Worm (Caenorhabditis elegans) whole organism, L1 larva: ENCODE data around the gene nhr-6.

Experiments used
- C04F5.9 ChIP-seq: sonication (generic microtip); optimal IDR thresholded peaks from 2 replicates; lab custom pipeline; 2016; ENCODE audit warnings: missing genetic modification characterization, missing compliant biosample characterization
- C16A3.4 ChIP-seq: fragments of 150-350 bp; optimal IDR thresholded peaks from 2 replicates; lab custom pipeline; 2014; ENCODE audit warnings: missing biosample characterization, missing genetic modification characterization
- aha-1 ChIP-seq: fragments of 150-350 bp; optimal IDR thresholded peaks from 2 replicates; lab custom pipeline; 2014; ENCODE audit warnings: missing biosample characterization, missing genetic modification characterization
- alr-1 ChIP-seq: fragments of 200-800 bp; sonication (Bioruptor generic); optimal IDR thresholded peaks from 2 replicates; lab custom pipeline; 2018; ENCODE audit warnings: borderline replicate concordance, mild to moderate bottlenecking, missing genetic modification characterization, missing compliant biosample characterization
- blmp-1 ChIP-seq: fragments of 150-350 bp; optimal IDR thresholded peaks from 2 replicates; lab custom pipeline; 2014; ENCODE audit warnings: missing biosample characterization, missing genetic modification characterization
- ceh-88 ChIP-seq: fragments of 200-800 bp; sonication (Bioruptor generic); IDR thresholded peaks from 2 replicates; pipeline ENCODE4 v1.3.6; 2022; ENCODE audit warnings: missing genetic modification characterization, missing compliant biosample characterization
- ces-1 ChIP-seq: fragments of 150-350 bp; optimal IDR thresholded peaks from 2 replicates; lab custom pipeline; 2014; ENCODE audit warnings: missing biosample characterization, missing genetic modification reagents, missing genetic modification characterization
- efl-1 ChIP-seq, 4 experiments: fragments of 150-350 bp; optimal IDR thresholded peaks in 3 of 4; peaks in 1 of 4; 1 replicate in 1 of 4; 2 replicates in 3 of 4; lab custom pipeline; 2014; ENCODE audit warnings: missing biosample characterization in 2 of 4, missing genetic modification characterization in 2 of 4, missing genetic modification reagents in 2 of 4
- efl-3 ChIP-seq: fragments of 200-800 bp; sonication (Bioruptor generic); optimal IDR thresholded peaks from 2 replicates; lab custom pipeline; 2018; ENCODE audit warnings: mild to moderate bottlenecking, missing genetic modification characterization, missing compliant biosample characterization
- egl-13 ChIP-seq: sonication (generic microtip); optimal IDR thresholded peaks from 2 replicates; lab custom pipeline; 2016; ENCODE audit warnings: missing genotype, missing genetic modification reagents, missing genetic modification characterization, missing compliant biosample characterization
- elt-2 ChIP-seq: sonication (generic microtip); optimal IDR thresholded peaks from 2 replicates; lab custom pipeline; 2016; ENCODE audit warnings: missing genetic modification characterization, mild to moderate bottlenecking, inconsistent platforms, missing compliant biosample characterization, missing genetic modification reagents
- ets-5 ChIP-seq: fragments of 200-800 bp; sonication (Bioruptor generic); IDR thresholded peaks from 2 replicates; pipeline ENCODE4 v1.3.6; 2022; ENCODE audit warnings: missing genetic modification characterization, missing compliant biosample characterization
- fkh-4 ChIP-seq: sonication (generic microtip); optimal IDR thresholded peaks from 2 replicates; lab custom pipeline; 2016; ENCODE audit warnings: missing compliant biosample characterization, missing genetic modification characterization, borderline replicate concordance
- fkh-8 ChIP-seq: sonication (generic microtip); optimal IDR thresholded peaks from 2 replicates; lab custom pipeline; 2016; ENCODE audit warnings: mild to moderate bottlenecking, missing genetic modification characterization, missing compliant biosample characterization
- fos-1 ChIP-seq: fragments of 150-350 bp; optimal IDR thresholded peaks from 2 replicates; lab custom pipeline; 2014; ENCODE audit warnings: missing biosample characterization, missing genetic modification characterization
- hlh-17 ChIP-seq: fragments of 200-800 bp; sonication (Bioruptor generic); optimal IDR thresholded peaks from 2 replicates; lab custom pipeline; 2018; ENCODE audit warnings: missing genetic modification characterization, mild to moderate bottlenecking, missing compliant biosample characterization, moderate library complexity, borderline replicate concordance
- hlh-4 ChIP-seq: sonication (generic microtip); optimal IDR thresholded peaks from 2 replicates; lab custom pipeline; 2016; ENCODE audit warnings: mild to moderate bottlenecking, missing genetic modification characterization, missing compliant biosample characterization
- irx-1 ChIP-seq: sonication (generic microtip); optimal IDR thresholded peaks from 2 replicates; lab custom pipeline; 2016; ENCODE audit warnings: missing genetic modification characterization, missing compliant biosample characterization
- isw-1 ChIP-seq: fragments of 200-800 bp; sonication (Bioruptor generic); IDR thresholded peaks from 2 replicates; pipeline ENCODE4 v1.3.6; 2022; ENCODE audit warnings: missing genetic modification characterization, missing compliant biosample characterization
- lin-13 ChIP-seq: fragments of 150-350 bp; optimal IDR thresholded peaks from 2 replicates; lab custom pipeline; 2014; ENCODE audit warnings: missing biosample characterization, missing genetic modification reagents, missing genetic modification characterization
- lin-14 ChIP-seq: fragments of 200-800 bp; sonication (Bioruptor generic); optimal IDR thresholded peaks from 2 replicates; lab custom pipeline; 2018; ENCODE audit warnings: mild to moderate bottlenecking, missing genetic modification characterization, moderate library complexity, missing compliant biosample characterization
- lin-15B ChIP-seq: fragments of 150-350 bp; sonication (generic microtip); optimal IDR thresholded peaks from 3 replicates; lab custom pipeline; 2014; ENCODE audit warnings: missing biosample characterization, missing genetic modification characterization
- lin-35 ChIP-seq, 2 experiments: fragments of 150-350 bp; optimal IDR thresholded peaks; 2 replicates each; lab custom pipeline; 2014; ENCODE audit warnings: missing biosample characterization in 2 of 2, missing genetic modification characterization in 2 of 2, missing genetic modification reagents in 2 of 2
- lsy-2 ChIP-seq, 2 experiments: fragments of 150-350 bp; optimal IDR thresholded peaks; 2 replicates each; lab custom pipeline; 2014; ENCODE audit warnings: missing biosample characterization in 2 of 2, missing genetic modification characterization in 2 of 2
- mab-9 ChIP-seq: fragments of 200-800 bp; sonication (Bioruptor generic); IDR thresholded peaks from 2 replicates; pipeline ENCODE4 v1.3.6; 2022; ENCODE audit warnings: missing genetic modification reagents, missing genetic modification characterization, missing compliant biosample characterization
- mep-1 ChIP-seq: fragments of 150-350 bp; optimal IDR thresholded peaks from 2 replicates; lab custom pipeline; 2014; ENCODE audit warnings: missing biosample characterization, missing genetic modification characterization
- nhr-11 ChIP-seq: fragments of 150-350 bp; optimal IDR thresholded peaks from 2 replicates; lab custom pipeline; 2014; ENCODE audit warnings: missing biosample characterization, missing genetic modification characterization
- nhr-12 ChIP-seq: sonication (generic microtip); optimal IDR thresholded peaks from 2 replicates; lab custom pipeline; 2017; ENCODE audit warnings: missing biosample characterization, missing genetic modification characterization
- nhr-19 ChIP-seq: fragments of 200-800 bp; sonication (Bioruptor generic); conservative IDR thresholded peaks from 2 replicates; pipeline ENCODE4 v1.3.6; 2022; ENCODE audit warnings: missing genetic modification characterization, missing compliant biosample characterization
- nhr-47 ChIP-seq: sonication (generic microtip); optimal IDR thresholded peaks from 2 replicates; lab custom pipeline; 2016; ENCODE audit warnings: mild to moderate bottlenecking, missing genetic modification characterization, moderate library complexity, missing compliant biosample characterization
- nhr-71 ChIP-seq: sonication (generic microtip); optimal IDR thresholded peaks from 2 replicates; lab custom pipeline; 2016; ENCODE audit warnings: mild to moderate bottlenecking, missing genetic modification characterization, moderate library complexity, missing compliant biosample characterization
- nhr-76 ChIP-seq: sonication (generic microtip); optimal IDR thresholded peaks from 2 replicates; lab custom pipeline; 2017; ENCODE audit warnings: missing biosample characterization, missing genetic modification characterization
- nhr-77 ChIP-seq: fragments of 150-350 bp; optimal IDR thresholded peaks from 2 replicates; lab custom pipeline; 2014; ENCODE audit warnings: missing biosample characterization, missing genetic modification characterization
- rnt-1 ChIP-seq: sonication (generic microtip); optimal IDR thresholded peaks from 2 replicates; lab custom pipeline; 2016; ENCODE audit warnings: mild to moderate bottlenecking, missing genetic modification characterization, moderate library complexity, missing compliant biosample characterization
- skn-1 ChIP-seq: fragments of 150-350 bp; optimal IDR thresholded peaks from 2 replicates; lab custom pipeline; 2014; ENCODE audit warnings: missing biosample characterization, missing genetic modification characterization
- snpc-4 ChIP-seq: fragments of 150-350 bp; optimal IDR thresholded peaks from 2 replicates; lab custom pipeline; 2014; ENCODE audit warnings: missing biosample characterization, missing genetic modification characterization
- sox-4 ChIP-seq: sonication (generic microtip); optimal IDR thresholded peaks from 2 replicates; lab custom pipeline; 2016; ENCODE audit warnings: missing genetic modification characterization, missing compliant biosample characterization
- sup-37 ChIP-seq: fragments of 200-800 bp; sonication (Bioruptor generic); optimal IDR thresholded peaks from 2 replicates; lab custom pipeline; 2018; ENCODE audit warnings: mild to moderate bottlenecking, missing genetic modification characterization, missing compliant biosample characterization
- tbx-2 ChIP-seq: sonication (generic microtip); optimal IDR thresholded peaks from 2 replicates; lab custom pipeline; 2016; ENCODE audit warnings: missing genetic modification characterization, missing compliant biosample characterization
- tlp-1 ChIP-seq: fragments of 150-350 bp; optimal IDR thresholded peaks from 2 replicates; lab custom pipeline; 2014; ENCODE audit warnings: missing biosample characterization, missing genetic modification characterization
- unc-130 ChIP-seq: fragments of 150-350 bp; optimal IDR thresholded peaks from 2 replicates; lab custom pipeline; 2017; ENCODE audit warnings: missing biosample characterization, missing genetic modification characterization, inconsistent platforms
- unc-62 ChIP-seq: fragments of 150-350 bp; optimal IDR thresholded peaks from 2 replicates; lab custom pipeline; 2014; ENCODE audit warnings: missing biosample characterization, missing genetic modification reagents, missing genetic modification characterization
- unc-86 ChIP-seq: sonication (generic microtip); optimal IDR thresholded peaks from 2 replicates; lab custom pipeline; 2016; ENCODE audit warnings: missing genetic modification characterization, missing compliant biosample characterization
- unc-98 ChIP-seq: fragments of 200-800 bp; sonication (Bioruptor generic); IDR thresholded peaks from 2 replicates; pipeline ENCODE4 v1.3.6; 2022; ENCODE audit warnings: missing genetic modification characterization, missing compliant biosample characterization
- xbp-1 ChIP-seq: sonication (generic microtip); optimal IDR thresholded peaks from 2 replicates; lab custom pipeline; 2016; ENCODE audit warnings: missing genetic modification characterization, missing compliant biosample characterization
- zag-1 ChIP-seq: fragments of 150-350 bp; optimal IDR thresholded peaks from 2 replicates; lab custom pipeline; 2014; ENCODE audit warnings: missing biosample characterization, missing genetic modification characterization
- zip-4 ChIP-seq: fragments of 200-800 bp; sonication (Bioruptor generic); optimal IDR thresholded peaks from 2 replicates; lab custom pipeline; 2018; ENCODE audit warnings: mild to moderate bottlenecking, missing genetic modification characterization, moderate library complexity, missing compliant biosample characterization

The nhr-6 gene

ce11 chrIII:3534185-3534584 lies 39.2 kb upstream of the nhr-6 start:
- no peak for TF ChIP-seq elt-2 (tag; lab: Kevin White, UChicago)
- TF ChIP-seq lin-13: no peak
- no peak for TF ChIP-seq unc-86 (tag; lab: Kevin White, UChicago)
- TF ChIP-seq mab-9 (GFP tag; lab: Robert Waterston, UW): no peak
- no peak for TF ChIP-seq sup-37 (GFP tag; lab: Kevin White, UChicago)
- TF ChIP-seq xbp-1: no peak
- no peak for TF ChIP-seq blmp-1 (tag; lab: Kevin White, UChicago)
- TF ChIP-seq C16A3.4: no peak

ce11 chrIII:3537401-3537800 lies 36.0 kb upstream of the nhr-6 start, which contains the start of gene cfap-20:
Gene cfap-20 (minus strand): TSS chrIII:3537501.
- TF ChIP-seq fkh-8 (tag; lab: Kevin White, UChicago) (peak; percentile 12), lin-14 (GFP tag; lab: Kevin White, UChicago) (no peak)

ce11 chrIII:3539499-3539898 lies 33.9 kb upstream of the nhr-6 start:
- TF ChIP-seq nhr-71 (tag; lab: Kevin White, UChicago): no peak
- TF ChIP-seq fkh-4: no peak
- no peak for TF ChIP-seq fos-1 (tag; lab: Kevin White, UChicago)
- TF ChIP-seq unc-130 (tag; lab: Kevin White, UChicago): no peak
- TF ChIP-seq ces-1: no peak
- TF ChIP-seq ceh-88 (GFP tag; lab: Robert Waterston, UW): no peak
- TF ChIP-seq xbp-1: no peak
- no peak for TF ChIP-seq elt-2 (tag; lab: Kevin White, UChicago)
- no peak for TF ChIP-seq sox-4 (tag; lab: Kevin White, UChicago)
- no peak for TF ChIP-seq nhr-11

ce11 chrIII:3540424-3540823 lies 33.0 kb upstream of the nhr-6 start:
- TF ChIP-seq irx-1 (tag; lab: Kevin White, UChicago) (peak; percentile 48), hlh-4 (tag; lab: Kevin White, UChicago) (no peak), lsy-2 (tag; optimal IDR thresholded peaks at IDR 0.05; lab: Kevin White, UChicago) (peak; percentile 72 to 88), lin-35 (GFP tag; optimal IDR thresholded peaks at IDR 0.05; lab: Kevin White, UChicago) (peak; percentile 59 to 85), tbx-2 (peak; percentile 77), egl-13 (tag; lab: Kevin White, UChicago) (peak; percentile 35), sox-4 (tag; lab: Kevin White, UChicago) (peak; percentile 46), nhr-77 (peak; percentile 29), hlh-17 (GFP tag; lab: Kevin White, UChicago) (no peak), unc-98 (GFP tag; lab: Robert Waterston, UW) (peak; percentile 70), skn-1 (peak; percentile 58), unc-62 (GFP tag; lab: Kevin White, UChicago) (no peak), sup-37 (GFP tag; lab: Kevin White, UChicago) (no peak), nhr-12 (no peak), isw-1 (peak; percentile 63), ets-5 (GFP tag; lab: Robert Waterston, UW) (no peak), zip-4 (GFP tag; lab: Kevin White, UChicago) (no peak), lin-15B (peak; percentile 62), nhr-19 (GFP tag; lab: Robert Waterston, UW) (peak; percentile 75), blmp-1 (tag; lab: Kevin White, UChicago) (peak; percentile 33), snpc-4 (tag; lab: Kevin White, UChicago) (peak; percentile 2), fos-1 (tag; lab: Kevin White, UChicago) (peak; percentile 59), C04F5.9 (tag; lab: Kevin White, UChicago) (peak; percentile 36), alr-1 (tag; lab: Kevin White, UChicago) (no peak), mab-9 (GFP tag; lab: Robert Waterston, UW) (no peak), nhr-76 (tag; lab: Kevin White, UChicago) (no peak), nhr-71 (tag; lab: Kevin White, UChicago) (peak; percentile 86), efl-1 (optimal IDR thresholded peaks at IDR 0.05; lab: Kevin White, UChicago) (peak; percentile 63 to 67), efl-1 (GFP tag; optimal IDR thresholded peaks at IDR 0.05 in 1 of 2; lab: Kevin White, UChicago) (peak; percentile 66 to 96), efl-3 (GFP tag; lab: Kevin White, UChicago) (no peak), lin-14 (GFP tag; lab: Kevin White, UChicago) (peak; percentile 75), nhr-47 (tag; lab: Kevin White, UChicago) (peak; percentile 85), rnt-1 (tag; lab: Kevin White, UChicago) (peak; percentile 80), zag-1 (tag; lab: Kevin White, UChicago) (no peak), mep-1 (peak; percentile 73), aha-1 (tag; lab: Kevin White, UChicago) (no peak), tlp-1 (no peak)
